Fruit fly (Drosophila melanogaster) whole organism, embryonic: ENCODE data around the gene CG17329.

ENCODE experiments used
- Atf-2 ChIP-seq: fragments of 200-800 bp; sonication (Bioruptor generic); optimal IDR thresholded peaks from 2 replicates; lab custom pipeline; 2016; ENCODE audit warnings: missing biosample characterization, missing genetic modification characterization
- CG10321 ChIP-seq: fragments of 200-800 bp; sonication (Bioruptor generic); IDR thresholded peaks from 2 replicates; pipeline ENCODE4 v1.3.6; 2022; ENCODE audit warnings: missing biosample characterization, missing genetic modification characterization
- CG14050 ChIP-seq: fragments of 200-800 bp; sonication (Bioruptor generic); IDR thresholded peaks from 3 replicates; pipeline ENCODE4 v1.3.6; 2022; ENCODE audit warnings: missing biosample characterization, missing genetic modification characterization
- CG15011 ChIP-seq: fragments of 200-800 bp; sonication (Bioruptor generic); optimal IDR thresholded peaks from 3 replicates; lab custom pipeline; 2018; ENCODE audit warnings: missing biosample characterization, mild to moderate bottlenecking, missing genetic modification characterization
- CG16813 ChIP-seq: fragments of 200-800 bp; sonication (Bioruptor generic); IDR thresholded peaks from 3 replicates; pipeline ENCODE4 v1.3.6; 2022; ENCODE audit warnings: missing biosample characterization, missing genetic modification characterization; ENCODE audit not compliant: partially characterized antibody
- CG17361 ChIP-seq: fragments of 200-800 bp; sonication (Bioruptor generic); IDR thresholded peaks from 3 replicates; pipeline ENCODE4 v1.3.6; 2022; ENCODE audit warnings: missing biosample characterization, missing genetic modification characterization
- CG1792 ChIP-seq: fragments of 200-800 bp; sonication (Bioruptor generic); optimal IDR thresholded peaks from 2 replicates; lab custom pipeline; 2016; ENCODE audit warnings: missing biosample characterization, missing genetic modification characterization
- CG2129 ChIP-seq: fragments of 200-800 bp; sonication (Bioruptor generic); IDR thresholded peaks from 2 replicates; pipeline ENCODE4 v1.3.6; 2022; ENCODE audit warnings: missing biosample characterization, missing genetic modification characterization; ENCODE audit not compliant: partially characterized antibody
- CG4854 ChIP-seq: fragments of 200-800 bp; sonication (Bioruptor generic); optimal IDR thresholded peaks from 2 replicates; lab custom pipeline; 2016; ENCODE audit warnings: missing biosample characterization, missing genetic modification characterization, inconsistent platforms
- CG6254 ChIP-seq: fragments of 200-800 bp; sonication (Bioruptor generic); optimal IDR thresholded peaks from 3 replicates; lab custom pipeline; 2017; ENCODE audit warnings: mild to moderate bottlenecking, missing biosample characterization, missing genetic modification reagents, missing genetic modification characterization
- CG6854 ChIP-seq: fragments of 200-800 bp; sonication (Bioruptor generic); optimal IDR thresholded peaks from 3 replicates; lab custom pipeline; 2017; ENCODE audit warnings: missing biosample characterization, mild to moderate bottlenecking, missing genetic modification characterization
- CG7372 ChIP-seq: fragments of 200-800 bp; sonication (Bioruptor generic); IDR thresholded peaks from 2 replicates; pipeline ENCODE4 v1.3.6; 2022; ENCODE audit warnings: missing biosample characterization, missing genetic modification characterization
- CG7963 ChIP-seq: fragments of 200-800 bp; sonication (Bioruptor generic); IDR thresholded peaks from 3 replicates; pipeline ENCODE4 v1.3.6; 2022; ENCODE audit warnings: missing biosample characterization, missing genetic modification characterization; ENCODE audit not compliant: partially characterized antibody
- Camta ChIP-seq: fragments of 200-800 bp; sonication (Bioruptor generic); optimal IDR thresholded peaks from 2 replicates; lab custom pipeline; 2016; ENCODE audit warnings: missing biosample characterization, missing genetic modification characterization
- Doc2 ChIP-seq: fragments of 200-800 bp; sonication (Bioruptor generic); IDR thresholded peaks from 2 replicates; pipeline ENCODE4 v1.3.6; 2022; ENCODE audit warnings: missing biosample characterization, missing genetic modification characterization
- Fer3 ChIP-seq: fragments of 200-800 bp; sonication (Bioruptor generic); optimal IDR thresholded peaks from 2 replicates; lab custom pipeline; 2018; ENCODE audit warnings: missing biosample characterization, mild to moderate bottlenecking, missing genetic modification characterization, moderate library complexity
- Hr3 ChIP-seq: fragments of 200-800 bp; sonication (Bioruptor generic); optimal IDR thresholded peaks from 3 replicates; lab custom pipeline; 2016; ENCODE audit warnings: missing biosample characterization, missing genetic modification characterization
- Hr39 ChIP-seq: fragments of >200 bp; optimal IDR thresholded peaks from 2 replicates; lab custom pipeline; 2017
- Jarid2 ChIP-seq: fragments of 200-800 bp; sonication (Bioruptor generic); optimal IDR thresholded peaks from 3 replicates; lab custom pipeline; 2017; ENCODE audit warnings: mild to moderate bottlenecking, missing biosample characterization, missing genetic modification reagents, missing genetic modification characterization
- MTF-1 ChIP-seq: fragments of 200-800 bp; sonication (Bioruptor generic); optimal IDR thresholded peaks from 2 replicates; lab custom pipeline; 2018; ENCODE audit warnings: missing biosample characterization, mild to moderate bottlenecking, missing genetic modification characterization, borderline replicate concordance
- NC2α ChIP-seq: fragments of 200-800 bp; sonication (Bioruptor generic); optimal IDR thresholded peaks from 2 replicates; lab custom pipeline; 2016; ENCODE audit warnings: missing biosample characterization, missing genetic modification characterization
- NfI ChIP-seq: fragments of 200-800 bp; sonication (Bioruptor generic); optimal IDR thresholded peaks from 3 replicates; lab custom pipeline; 2018; ENCODE audit warnings: missing biosample characterization, mild to moderate bottlenecking, missing genetic modification characterization, moderate library complexity
- Pdp1 ChIP-seq, 2 experiments: fragments of 200-800 bp; sonication (Bioruptor generic); optimal IDR thresholded peaks; 3 replicates each; lab custom pipeline; 2016; ENCODE audit warnings: missing biosample characterization in 2 of 2, missing genetic modification characterization in 2 of 2, mild to moderate bottlenecking in 1 of 2, moderate library complexity in 1 of 2
- Poxn ChIP-seq: fragments of 200-800 bp; sonication (Bioruptor generic); IDR thresholded peaks from 2 replicates; pipeline ENCODE4 v1.3.6; 2022; ENCODE audit warnings: missing biosample characterization, missing genetic modification characterization
- Vsx1 ChIP-seq: fragments of 200-800 bp; sonication (Bioruptor generic); optimal IDR thresholded peaks from 2 replicates; lab custom pipeline; 2017; ENCODE audit warnings: missing biosample characterization, mild to moderate bottlenecking, missing genetic modification characterization, missing genetic modification reagents
- Xbp1 ChIP-seq: fragments of 200-800 bp; sonication (Bioruptor generic); optimal IDR thresholded peaks from 3 replicates; lab custom pipeline; 2016; ENCODE audit warnings: missing biosample characterization, mild to moderate bottlenecking, missing genetic modification characterization
- bbx ChIP-seq: fragments of 200-800 bp; sonication (Bioruptor generic); IDR thresholded peaks from 2 replicates; pipeline ENCODE4 v1.3.6; 2022; ENCODE audit warnings: missing biosample characterization, missing genetic modification characterization; ENCODE audit not compliant: partially characterized antibody
- caup ChIP-seq: fragments of 200-800 bp; sonication (Bioruptor generic); optimal IDR thresholded peaks from 3 replicates; lab custom pipeline; 2017; ENCODE audit warnings: missing biosample characterization, mild to moderate bottlenecking, missing genetic modification characterization, moderate library complexity; ENCODE audit not compliant: severe bottlenecking
- chif ChIP-seq, 2 experiments: fragments of 200-800 bp; sonication (Bioruptor generic); optimal IDR thresholded peaks; 3 replicates each; lab custom pipeline; 2016; ENCODE audit warnings: missing biosample characterization in 2 of 2, missing genetic modification characterization in 2 of 2
- croc ChIP-seq: fragments of 200-800 bp; sonication (Bioruptor generic); conservative IDR thresholded peaks from 3 replicates; pipeline ENCODE4 v1.3.6; 2022; ENCODE audit warnings: missing biosample characterization, missing genetic modification characterization
- dysf ChIP-seq: fragments of 200-800 bp; sonication (Bioruptor generic); IDR thresholded peaks from 3 replicates; pipeline ENCODE4 v1.3.6; 2022; ENCODE audit warnings: missing biosample characterization, missing genetic modification characterization
- ems ChIP-seq: fragments of 200-800 bp; sonication (Bioruptor generic); optimal IDR thresholded peaks from 3 replicates; lab custom pipeline; 2016; ENCODE audit warnings: missing biosample characterization, missing genetic modification characterization
- esg ChIP-seq: fragments of 200-800 bp; sonication (Bioruptor generic); conservative IDR thresholded peaks from 2 replicates; pipeline ENCODE4 v1.3.6; 2022; ENCODE audit warnings: missing biosample characterization, missing genetic modification characterization
- gcm2 ChIP-seq: fragments of 200-800 bp; sonication (Bioruptor generic); optimal IDR thresholded peaks from 2 replicates; lab custom pipeline; 2016; ENCODE audit warnings: missing biosample characterization, missing genetic modification characterization
- gem ChIP-seq: fragments of 200-800 bp; sonication (Bioruptor generic); optimal IDR thresholded peaks from 2 replicates; lab custom pipeline; 2019; ENCODE audit warnings: missing biosample characterization, mild to moderate bottlenecking, missing genetic modification characterization, moderate library complexity
- gsb ChIP-seq: fragments of 200-800 bp; sonication (Bioruptor generic); IDR thresholded peaks from 2 replicates; pipeline ENCODE4 v1.3.6; 2022; ENCODE audit warnings: missing biosample characterization, missing genetic modification characterization
- gt ChIP-seq: fragments of 200-800 bp; sonication (Bioruptor generic); IDR thresholded peaks from 2 replicates; pipeline ENCODE4 v1.3.6; 2022; ENCODE audit warnings: missing biosample characterization, missing genetic modification characterization
- her ChIP-seq: fragments of 200-800 bp; sonication (Bioruptor generic); optimal IDR thresholded peaks from 2 replicates; lab custom pipeline; 2016; ENCODE audit warnings: missing biosample characterization, missing genetic modification characterization
- inv ChIP-seq: fragments of 200-800 bp; sonication (Bioruptor generic); IDR thresholded peaks from 2 replicates; pipeline ENCODE4 v1.3.6; 2022; ENCODE audit warnings: missing biosample characterization, missing genetic modification characterization; ENCODE audit not compliant: partially characterized antibody
- kni ChIP-seq: fragments of 200-800 bp; sonication (Bioruptor generic); optimal IDR thresholded peaks from 3 replicates; lab custom pipeline; 2017; ENCODE audit warnings: mild to moderate bottlenecking, missing biosample characterization, missing genetic modification reagents, missing genetic modification characterization
- lov ChIP-seq, 2 experiments: fragments of 200-800 bp in 1 of 2; fragments of >200 bp in 1 of 2; sonication (Bioruptor generic) in 1 of 2; IDR thresholded peaks in 1 of 2; optimal IDR thresholded peaks in 1 of 2; 2 replicates in 1 of 2; 3 replicates in 1 of 2; pipeline versions ENCODE4 v1.3.6 to Lab custom; 2017 to 2022; ENCODE audit warnings: missing biosample characterization in 1 of 2, missing genetic modification characterization in 1 of 2
- pho ChIP-seq: fragments of 200-800 bp; sonication (Bioruptor generic); optimal IDR thresholded peaks from 2 replicates; lab custom pipeline; 2016; ENCODE audit warnings: missing biosample characterization, missing genetic modification characterization
- ranshi ChIP-seq: fragments of 200-800 bp; sonication (Bioruptor generic); IDR thresholded peaks from 2 replicates; pipeline ENCODE4 v1.3.6; 2022; ENCODE audit warnings: missing biosample characterization, missing genetic modification characterization
- run ChIP-seq: fragments of 200-800 bp; sonication (Bioruptor generic); optimal IDR thresholded peaks from 3 replicates; lab custom pipeline; 2018; ENCODE audit warnings: missing biosample characterization, mild to moderate bottlenecking, missing genetic modification characterization
- salm ChIP-seq: fragments of 200-800 bp; sonication (Bioruptor generic); optimal IDR thresholded peaks from 2 replicates; lab custom pipeline; 2018; ENCODE audit warnings: missing biosample characterization, mild to moderate bottlenecking, missing genetic modification characterization
- sd ChIP-seq: fragments of 200-800 bp; sonication (Bioruptor generic); optimal IDR thresholded peaks from 3 replicates; lab custom pipeline; 2018; ENCODE audit warnings: missing biosample characterization, mild to moderate bottlenecking, missing genetic modification characterization, moderate library complexity
- sens ChIP-seq: fragments of 200-800 bp; sonication (Bioruptor generic); peaks from one replicate; lab custom pipeline; 2016; ENCODE audit warnings: missing biosample characterization, missing genetic modification characterization
- tin ChIP-seq: fragments of 200-800 bp; sonication (Bioruptor generic); optimal IDR thresholded peaks from 3 replicates; lab custom pipeline; 2016; ENCODE audit warnings: missing biosample characterization, missing genetic modification characterization

Gene CG17329

DNA sequence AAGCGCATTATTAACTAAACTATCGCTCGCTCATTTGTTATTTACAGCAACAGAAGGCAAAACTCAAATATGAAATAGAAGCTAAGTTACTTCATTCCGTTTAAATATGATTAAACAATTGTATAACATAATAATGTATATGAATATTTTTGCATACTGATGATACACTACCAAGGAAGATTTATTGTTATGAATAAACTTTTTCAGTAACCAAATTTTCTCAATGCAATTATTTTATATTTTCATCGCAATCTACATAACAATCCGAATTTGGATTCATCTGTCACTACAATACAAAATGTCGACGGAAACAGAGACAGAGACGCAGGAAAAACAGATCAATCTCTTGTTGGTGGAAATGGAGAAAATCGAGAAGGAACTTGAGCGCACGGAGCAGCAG is at the start of gene CG17329:
Gene CG17329, plus strand, starts transcription at position 301 of the 400 bp plus-strand sequence.
- TF ChIP-seq inv (GFP tag; lab: Robert Waterston, UW) (no peak), CG7963 (GFP tag; lab: Robert Waterston, UW) (no peak), sens (peak; percentile 2), CG4854 (no peak), ems (GFP tag; lab: Kevin White, UChicago) (no peak)

DNA sequence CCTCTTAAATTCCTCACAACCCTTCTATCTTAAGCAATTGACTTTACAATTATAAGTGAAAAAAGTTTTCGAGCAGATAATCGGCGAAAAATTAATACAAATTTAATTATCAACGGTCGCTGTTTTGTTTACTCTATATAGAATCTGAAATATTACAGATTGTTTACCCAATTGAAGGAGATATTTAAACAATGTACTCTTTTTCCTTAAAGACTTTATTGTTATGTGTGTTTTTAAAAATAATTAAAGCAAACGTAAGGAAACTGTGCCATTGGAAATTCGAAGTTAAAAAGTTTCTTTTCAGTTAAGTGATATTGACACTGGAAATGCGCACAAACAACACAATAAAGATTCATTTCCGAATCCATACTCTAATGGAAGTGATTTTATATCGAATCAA is 49.4 kb upstream of the CG17329 start, which contains the start of gene CG42818:
Gene CG42818, plus strand, starts transcription at position 301 of the 400 bp plus-strand sequence.
- no peak for TF ChIP-seq lov (optimal IDR thresholded peaks at IDR 0.05; lab: Kevin White, UChicago)
- TF ChIP-seq lov (GFP tag; IDR thresholded peaks at IDR 0.05; lab: Robert Waterston, UW) = no peak
- no peak for TF ChIP-seq kni (GFP tag; lab: Kevin White, UChicago)
- no peak for TF ChIP-seq Vsx1 (GFP tag; lab: Kevin White, UChicago)
- no peak for TF ChIP-seq gcm2 (GFP tag; lab: Kevin White, UChicago)
- no peak for TF ChIP-seq Doc2 (GFP tag; lab: Robert Waterston, UW)
- no peak for TF ChIP-seq ranshi (GFP tag; lab: Robert Waterston, UW)
- no peak for TF ChIP-seq Jarid2 (GFP tag; lab: Kevin White, UChicago)
- no peak for TF ChIP-seq CG6854
- no peak for TF ChIP-seq chif (GFP tag; optimal IDR thresholded peaks at IDR 0.05; lab: Kevin White, UChicago)
- TF ChIP-seq CG1792 = no peak
- no peak for TF ChIP-seq gem (tag; lab: Kevin White, UChicago)
- no peak for TF ChIP-seq CG10321 (GFP tag; lab: Robert Waterston, UW)
- TF ChIP-seq NfI (GFP tag; lab: Kevin White, UChicago) = no peak
- TF ChIP-seq Hr39 (lab: Kevin White, UChicago) = no peak
- TF ChIP-seq Poxn (GFP tag; lab: Robert Waterston, UW) = no peak
- no peak for TF ChIP-seq CG6254
- no peak for TF ChIP-seq Pdp1 (GFP tag; optimal IDR thresholded peaks at IDR 0.05; lab: Kevin White, UChicago)
- TF ChIP-seq dysf (GFP tag; lab: Robert Waterston, UW) = no peak

DNA sequence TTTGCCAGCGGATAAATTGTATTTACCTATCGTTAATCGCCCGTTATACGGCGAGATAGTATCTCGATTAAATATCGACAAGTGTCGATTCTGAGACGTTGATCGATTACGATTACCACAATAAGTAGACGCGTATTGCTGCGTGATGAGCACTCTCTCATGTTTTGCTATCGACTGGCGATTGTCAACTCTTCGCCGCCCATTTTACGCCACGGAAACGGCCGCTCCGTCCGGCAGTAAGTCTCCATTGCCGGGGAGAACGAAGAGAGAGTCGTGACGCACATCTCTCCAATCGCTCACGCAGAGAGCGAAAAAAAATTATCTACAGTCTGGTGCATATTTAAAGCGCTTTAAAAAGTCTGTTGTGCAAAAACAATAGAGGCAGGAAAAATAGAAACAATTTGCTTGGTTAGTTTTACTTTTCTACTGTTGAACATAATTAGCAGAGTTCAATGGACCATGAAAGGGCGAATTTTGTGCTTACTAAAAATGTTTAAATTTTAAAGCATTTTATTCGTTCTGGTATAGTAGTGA is 39.4 kb upstream of the CG17329 start, which contains the start of gene CG46309:
Gene CG46309, minus strand, starts transcription at position 191 of the 534 bp plus-strand sequence.
- TF ChIP-seq Camta = peak; percentile 13
- no peak for TF ChIP-seq CG15011 (GFP tag; lab: Kevin White, UChicago)
- peak; percentile 89; the same call in 2 of the 3 replicates for TF ChIP-seq CG16813 (GFP tag; lab: Robert Waterston, UW)
- peak; percentile 94 for TF ChIP-seq bbx (GFP tag; lab: Robert Waterston, UW)
- TF ChIP-seq caup = peak; percentile 46
- TF ChIP-seq CG7372 (GFP tag; lab: Robert Waterston, UW) = no peak
- TF ChIP-seq gt (GFP tag; lab: Robert Waterston, UW) = no peak
- TF ChIP-seq salm = no peak
- TF ChIP-seq CG2129 (GFP tag; lab: Robert Waterston, UW) = peak; percentile 33
- TF ChIP-seq CG14050 (GFP tag; lab: Robert Waterston, UW) = peak; percentile 23; the same call in 1 of the 3 replicates
- TF ChIP-seq Atf-2 = no peak
- TF ChIP-seq Hr3 (GFP tag; lab: Kevin White, UChicago) = no peak
- TF ChIP-seq her (GFP tag; lab: Kevin White, UChicago) = peak; percentile 7
- no peak for TF ChIP-seq sd
- TF ChIP-seq pho (GFP tag; lab: Kevin White, UChicago) = peak; percentile 48
- TF ChIP-seq croc (GFP tag; lab: Robert Waterston, UW) = no peak
- no peak for TF ChIP-seq run (tag; lab: Kevin White, UChicago)
- TF ChIP-seq CG17361 = no peak; the same call in 2 of the 3 replicates
- no peak for TF ChIP-seq Poxn (GFP tag; lab: Robert Waterston, UW)
- TF ChIP-seq NC2α (GFP tag; lab: Kevin White, UChicago) = no peak
- TF ChIP-seq Fer3 = peak; percentile 12
- peak; percentile 4 for TF ChIP-seq tin
- TF ChIP-seq MTF-1 (GFP tag; lab: Kevin White, UChicago) = no peak
- TF ChIP-seq Xbp1 (GFP tag; lab: Kevin White, UChicago) = no peak
- no peak for TF ChIP-seq esg (GFP tag; lab: Robert Waterston, UW)
- TF ChIP-seq gsb (GFP tag; lab: Robert Waterston, UW) = no peak
